Worm (Caenorhabditis elegans): ENCODE measurements around the gene try-4.

The try-4 gene

DNA sequence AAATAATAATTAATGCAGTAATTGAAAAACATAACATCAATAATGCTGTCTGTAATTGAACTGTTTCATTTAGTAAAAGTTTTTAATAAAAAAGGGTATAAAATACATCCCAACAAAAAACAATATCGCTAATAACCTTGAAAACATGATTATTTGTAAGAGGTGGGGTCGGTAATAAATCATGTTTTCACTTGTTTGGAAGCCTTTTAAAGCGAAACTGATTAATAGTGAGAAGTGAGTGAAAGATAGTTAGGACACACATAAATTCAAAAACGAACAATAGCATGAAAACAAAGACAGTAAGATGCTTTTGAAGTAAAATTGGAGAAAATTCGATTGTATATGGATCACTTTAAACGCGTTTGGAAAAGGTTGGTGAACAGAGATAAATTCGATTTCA is at the start of gene try-4:
Gene try-4, minus strand, starts transcription at position 74 of the 400 bp plus-strand sequence.
- TF ChIP-seq mab-5 (tag; optimal IDR thresholded peaks at IDR 0.05) = no peak
- TF ChIP-seq nhr-25 (tag; optimal IDR thresholded peaks at IDR 0.05) = peak; percentile 46
- TF ChIP-seq blmp-1 (tag; optimal IDR thresholded peaks at IDR 0.05; ENCODE audit: insufficient read depth) = peak; percentile 90
- TF ChIP-seq alr-1 (tag; optimal IDR thresholded peaks at IDR 0.05) = no peak

DNA sequence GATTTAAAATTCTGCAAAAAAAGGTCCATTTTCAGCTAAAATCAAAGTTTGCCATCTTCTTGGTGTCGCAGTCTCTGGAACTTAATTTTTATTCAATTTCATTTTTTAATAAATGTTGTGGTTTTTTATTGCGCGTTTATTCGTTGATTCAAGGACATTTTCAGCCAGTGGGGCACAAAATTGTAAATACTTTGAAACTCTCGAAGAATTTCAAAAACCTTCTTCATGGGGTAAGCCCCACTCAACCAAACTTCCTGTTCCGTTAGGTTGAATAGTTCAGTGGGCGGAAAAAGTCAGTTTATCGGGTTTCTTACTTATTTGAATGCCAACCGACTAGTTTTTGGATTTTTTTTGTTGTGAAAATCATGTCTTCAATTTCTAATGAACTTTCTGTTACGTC is 49.2 kb upstream of the try-4 start, which contains the start of gene ttll-9:
Gene ttll-9, plus strand, starts transcription at position 301 of the 400 bp plus-strand sequence.
- TF ChIP-seq dmd-4 (tag; optimal IDR thresholded peaks at IDR 0.05) (no peak), nhr-25 (tag; optimal IDR thresholded peaks at IDR 0.05) (no peak), ztf-11 (tag; optimal IDR thresholded peaks at IDR 0.05) (no peak), ztf-1 (GFP tag; conservative IDR thresholded peaks at IDR 0.05) (no peak), sem-4 (tag; optimal IDR thresholded peaks at IDR 0.05) (no peak), lsy-2 (tag; optimal IDR thresholded peaks at IDR 0.05) (no peak), crh-2 (tag; optimal IDR thresholded peaks at IDR 0.05) (no peak), sma-9 (GFP tag; optimal IDR thresholded peaks at IDR 0.05) (no peak), sma-9 (tag; optimal IDR thresholded peaks at IDR 0.05) (no peak), mdl-1 (tag; optimal IDR thresholded peaks at IDR 0.05) (no peak), lin-13 (GFP tag; optimal IDR thresholded peaks at IDR 0.05) (no peak), nhr-77 (tag; optimal IDR thresholded peaks at IDR 0.05) (no peak)

DNA sequence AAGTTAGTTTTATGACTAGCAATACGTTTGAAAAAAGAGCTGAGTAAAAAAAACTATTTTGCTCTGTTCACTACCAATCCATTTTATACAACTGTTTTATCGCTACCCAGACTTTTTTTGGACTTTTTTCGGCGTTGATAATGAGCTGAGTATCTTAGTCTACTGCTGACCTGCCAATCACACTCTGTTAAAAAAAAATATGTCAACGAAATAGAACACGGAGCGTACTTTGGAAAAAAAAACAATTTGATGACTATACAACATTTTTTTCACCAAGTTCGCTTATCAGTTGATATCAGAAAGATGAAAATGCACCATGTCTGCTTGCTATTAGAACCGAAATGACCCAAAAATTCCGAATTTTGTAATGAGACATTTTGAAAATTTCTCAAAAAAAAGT is 48.8 kb upstream of the try-4 start:
- no peak for TF ChIP-seq egl-27 (tag; optimal IDR thresholded peaks at IDR 0.05)
- no peak for TF ChIP-seq lin-39 (tag; optimal IDR thresholded peaks at IDR 0.05)
- TF ChIP-seq nhr-25 (tag; optimal IDR thresholded peaks at IDR 0.05) = no peak
- no peak for TF ChIP-seq elt-1 (tag; optimal IDR thresholded peaks at IDR 0.05)
- no peak for TF ChIP-seq nhr-6 (tag; optimal IDR thresholded peaks at IDR 0.05)
- no peak for TF ChIP-seq unc-39 (tag; optimal IDR thresholded peaks at IDR 0.05)
- no peak for TF ChIP-seq dmd-4 (tag; optimal IDR thresholded peaks at IDR 0.05)
- TF ChIP-seq nhr-21 (tag; optimal IDR thresholded peaks at IDR 0.05) = no peak
- no peak for TF ChIP-seq C34F6.9 (tag; optimal IDR thresholded peaks at IDR 0.05)

DNA sequence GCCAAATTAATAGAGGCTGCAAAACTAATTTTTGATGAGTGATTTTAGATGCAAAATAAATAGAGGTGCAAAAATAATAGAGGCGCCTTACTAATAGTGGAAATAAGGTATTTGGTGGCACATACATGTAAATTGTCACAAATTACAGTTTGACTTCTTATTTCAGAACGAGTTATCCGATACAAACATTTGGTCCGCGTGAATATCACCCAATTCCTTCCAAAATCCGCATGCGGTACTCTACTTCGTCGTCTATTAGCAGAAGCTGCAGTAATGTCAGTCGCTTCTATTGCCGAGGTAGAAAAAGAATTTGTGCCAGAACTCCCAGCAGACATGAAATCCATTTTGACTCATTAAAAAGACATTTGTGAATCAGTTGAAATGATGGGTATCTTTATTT is 46.0 kb upstream of the try-4 start:
- TF ChIP-seq R02D3.7 (tag; optimal IDR thresholded peaks at IDR 0.05) (no peak), unc-39 (tag; optimal IDR thresholded peaks at IDR 0.05) (no peak), nhr-25 (tag; optimal IDR thresholded peaks at IDR 0.05) (no peak), lin-11 (tag; optimal IDR thresholded peaks at IDR 0.05) (no peak), peb-1 (tag; optimal IDR thresholded peaks at IDR 0.05) (no peak), F13H6.1 (tag; optimal IDR thresholded peaks at IDR 0.05) (no peak), dmd-4 (tag; optimal IDR thresholded peaks at IDR 0.05) (no peak), unc-55 (GFP tag; optimal IDR thresholded peaks at IDR 0.05) (no peak), unc-62 (GFP tag; optimal IDR thresholded peaks at IDR 0.05) (no peak), crh-2 (tag; optimal IDR thresholded peaks at IDR 0.05) (no peak), lsy-2 (tag; optimal IDR thresholded peaks at IDR 0.05) (no peak), lin-39 (tag; optimal IDR thresholded peaks at IDR 0.05) (no peak)

DNA sequence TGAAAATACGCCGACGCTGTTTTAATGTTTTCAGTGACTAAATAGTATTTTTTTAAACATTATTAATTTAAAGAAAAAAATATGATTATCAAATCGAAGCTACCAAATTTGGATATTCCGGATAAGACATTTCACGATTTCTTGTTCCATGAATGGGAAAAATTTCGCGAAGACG is 43.0 kb upstream of the try-4 start, which contains the start of gene acs-12:
Gene acs-12, plus strand, starts transcription at position 76 of the 175 bp plus-strand sequence.
- TF ChIP-seq ceh-16 (tag; optimal IDR thresholded peaks at IDR 0.05) (no peak), sma-3 (GFP tag; optimal IDR thresholded peaks at IDR 0.05) (no peak), lsy-2 (tag; optimal IDR thresholded peaks at IDR 0.05) (no peak), ztf-4 (tag; optimal IDR thresholded peaks at IDR 0.05) (no peak)

DNA sequence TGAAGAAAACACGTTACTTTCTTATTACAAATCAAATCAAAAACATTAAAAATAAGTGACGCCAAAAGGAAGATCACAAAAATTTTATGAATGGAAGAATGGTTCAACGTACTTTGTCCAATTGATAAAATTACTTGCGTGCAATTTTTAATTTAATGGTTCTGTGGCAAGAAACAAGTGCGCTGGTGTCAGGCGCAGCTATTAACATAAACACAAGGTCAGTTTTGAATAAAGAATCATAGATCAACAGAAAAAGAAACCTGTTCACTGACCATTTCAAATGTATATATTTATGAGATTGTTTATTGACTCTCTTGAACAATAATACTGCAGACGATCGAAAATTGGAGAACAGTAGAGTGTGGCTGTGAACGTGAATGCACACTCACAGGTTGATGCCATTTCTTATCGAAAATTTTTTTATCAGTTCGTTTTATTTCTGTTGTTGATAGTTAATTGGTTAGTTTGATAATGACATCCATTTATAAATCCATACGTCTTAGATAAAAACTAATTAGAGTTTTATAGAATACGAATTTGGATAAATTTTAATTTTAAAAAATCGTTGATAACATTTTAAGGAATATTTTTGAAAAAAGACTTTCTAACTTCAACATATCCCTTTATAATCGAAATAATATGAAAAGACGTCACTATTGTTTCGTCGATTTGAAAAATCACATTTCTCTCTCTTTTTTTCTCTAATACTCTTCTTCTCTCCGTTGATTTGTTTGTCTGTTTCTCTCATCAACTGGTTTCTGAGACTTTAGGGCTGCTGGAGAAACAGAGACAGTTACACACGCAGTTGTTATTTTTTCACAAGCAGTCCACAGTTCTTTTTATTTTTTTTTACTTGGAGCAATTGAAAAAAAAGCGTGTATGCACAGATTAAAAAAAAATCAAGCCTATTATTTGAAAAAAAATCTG is 42.5 kb upstream of the try-4 start, which contains the start of gene amx-3:
Gene amx-3, minus strand, starts transcription at position 548 of the 927 bp plus-strand sequence.
- TF ChIP-seq crh-2 (tag; optimal IDR thresholded peaks at IDR 0.05) (peak; percentile 18), peb-1 (tag; optimal IDR thresholded peaks at IDR 0.05) (no peak), ceh-82 (tag; optimal IDR thresholded peaks at IDR 0.05) (no peak), C34F6.9 (tag; optimal IDR thresholded peaks at IDR 0.05) (peak; percentile 32), blmp-1 (tag; optimal IDR thresholded peaks at IDR 0.05; ENCODE audit: insufficient read depth) (no peak), mab-5 (tag; optimal IDR thresholded peaks at IDR 0.05) (no peak), dmd-4 (tag; optimal IDR thresholded peaks at IDR 0.05) (no peak), sma-3 (GFP tag; optimal IDR thresholded peaks at IDR 0.05) (no peak), fos-1 (tag; optimal IDR thresholded peaks at IDR 0.05) (peak; percentile 30), mbf-1 (tag; optimal IDR thresholded peaks at IDR 0.05) (no peak), sma-9 (GFP tag; optimal IDR thresholded peaks at IDR 0.05) (peak; percentile 12), sma-9 (tag; optimal IDR thresholded peaks at IDR 0.05) (no peak), nhr-237 (tag; optimal IDR thresholded peaks at IDR 0.05) (no peak), nhr-129 (tag; optimal IDR thresholded peaks at IDR 0.05) (peak; percentile 42), nhr-25 (tag; optimal IDR thresholded peaks at IDR 0.05) (peak; percentile 63), ztf-1 (GFP tag; conservative IDR thresholded peaks at IDR 0.05) (no peak), nhr-11 (tag; optimal IDR thresholded peaks at IDR 0.05) (no peak)
